Worm (Caenorhabditis elegans): ENCODE results near the gene pqn-41.

Gene pqn-41

DNA sequence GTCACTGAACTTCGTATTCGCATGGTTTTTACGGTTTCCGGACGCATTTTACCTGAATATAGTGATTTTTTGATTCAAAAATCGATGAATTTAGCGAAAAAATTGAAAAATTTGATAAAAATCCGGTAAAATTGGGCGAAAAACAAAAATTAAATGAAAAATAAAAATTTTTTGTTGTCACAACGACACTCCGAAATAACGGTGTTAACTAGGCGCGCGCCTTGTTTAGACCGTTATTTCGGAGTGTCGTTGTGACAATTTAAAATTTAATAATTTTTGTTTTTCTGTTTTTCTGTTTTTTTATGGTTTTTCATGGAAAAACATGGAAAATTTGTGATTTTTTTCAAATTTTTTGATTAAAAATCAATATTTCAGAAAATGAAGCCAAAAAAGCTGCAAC, at the start of gene pqn-41, which contains the start of gene B0524.6:
TSS of gene pqn-41 (plus strand) at position 370 of the 400 bp plus-strand sequence.
TSS of gene B0524.6 (minus strand) at position 52 of the 400 bp plus-strand sequence.
- TF ChIP-seq W03F9.2 (tag; optimal IDR thresholded peaks at IDR 0.05) (peak; percentile 86), him-1 (tag; optimal IDR thresholded peaks at IDR 0.05) (no peak)

DNA sequence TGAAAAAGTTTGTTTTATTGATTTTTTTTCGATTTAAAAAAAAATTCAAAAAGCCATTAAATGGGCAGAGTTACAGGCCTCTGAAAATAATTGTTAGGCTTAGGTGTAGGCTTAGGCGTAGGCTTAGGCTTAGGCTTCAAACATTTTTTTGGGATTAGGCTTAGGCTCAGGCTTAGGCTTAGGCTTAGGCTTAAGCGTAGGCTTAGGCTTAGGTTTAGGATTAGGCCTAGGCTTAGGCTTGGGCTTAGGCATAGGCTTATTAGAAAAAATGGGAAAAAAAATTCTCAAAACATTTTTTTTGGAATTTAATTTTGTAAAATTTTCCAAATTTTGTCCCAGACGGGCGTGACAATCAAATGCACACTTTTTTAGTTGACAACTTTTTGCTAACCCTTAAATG, 49.6 kb upstream of the pqn-41 start:
- TF ChIP-seq him-1 (tag; optimal IDR thresholded peaks at IDR 0.05) (no peak), dao-5 (tag; optimal IDR thresholded peaks at IDR 0.05) (no peak), W03F9.2 (tag; optimal IDR thresholded peaks at IDR 0.05) (no peak)

DNA sequence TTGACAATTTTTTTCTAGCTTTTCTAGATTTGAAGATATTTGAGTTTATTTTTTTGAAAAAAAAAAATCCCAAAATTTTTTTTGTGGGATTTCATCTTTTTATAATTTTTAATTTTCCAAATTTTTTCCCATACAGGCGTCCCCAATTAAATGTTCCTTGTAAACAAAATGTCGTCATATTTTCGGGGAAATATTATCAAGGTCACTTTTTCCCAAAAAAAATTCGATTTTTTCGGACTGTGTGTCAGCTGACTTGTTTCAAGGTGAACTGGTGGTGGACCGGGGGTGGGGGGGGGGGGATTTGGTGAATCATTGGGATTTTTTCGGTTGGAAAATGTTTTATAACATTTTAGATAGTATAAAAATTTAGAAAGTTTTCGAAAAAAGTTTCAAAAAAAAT, 49.1 kb upstream of the pqn-41 start:
- TF ChIP-seq W03F9.2 (tag; optimal IDR thresholded peaks at IDR 0.05) (no peak), him-1 (tag; optimal IDR thresholded peaks at IDR 0.05) (no peak), dao-5 (tag; optimal IDR thresholded peaks at IDR 0.05) (no peak)

ce11 chrIII:1859532-1859931, 46.2 kb upstream of the pqn-41 start, which contains the start of gene ddp-1:
ddp-1 (plus strand) TSS chrIII:1859888.
- peak; percentile 96 for TF ChIP-seq W03F9.2 (tag; optimal IDR thresholded peaks at IDR 0.05)
- TF ChIP-seq dao-5 (tag; optimal IDR thresholded peaks at IDR 0.05), result no peak
- TF ChIP-seq him-1 (tag; optimal IDR thresholded peaks at IDR 0.05), result peak; percentile 80

DNA sequence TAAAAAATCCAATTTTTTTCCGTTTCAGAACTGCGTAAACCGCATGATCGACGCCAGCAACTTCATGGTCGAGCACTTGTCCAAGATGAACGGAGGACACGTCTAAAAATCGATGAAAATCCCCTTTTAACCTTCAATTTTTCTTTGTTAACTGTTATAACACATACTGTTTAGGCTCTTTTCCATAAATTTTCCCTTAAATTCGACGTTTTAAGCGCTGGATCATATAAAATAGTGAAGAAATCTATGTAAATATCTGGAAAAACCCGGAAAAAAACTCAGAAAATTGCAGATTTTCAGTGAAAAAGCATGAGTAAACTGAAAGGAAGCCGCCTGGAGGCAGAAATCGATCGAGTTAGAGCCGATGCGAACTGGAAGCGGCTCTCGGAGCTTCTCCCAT, 45.6 kb upstream of the pqn-41 start, which contains the start of gene ttc-7:
TSS of gene ttc-7 (plus strand) at position 301 of the 400 bp plus-strand sequence.
- TF ChIP-seq him-1 (tag; optimal IDR thresholded peaks at IDR 0.05) (no peak), W03F9.2 (tag; optimal IDR thresholded peaks at IDR 0.05) (no peak), dao-5 (tag; optimal IDR thresholded peaks at IDR 0.05) (no peak)

- TF ChIP-seq dao-5 (tag; optimal IDR thresholded peaks at IDR 0.05) (no peak), W03F9.2 (tag; optimal IDR thresholded peaks at IDR 0.05) (no peak), him-1 (tag; optimal IDR thresholded peaks at IDR 0.05) (no peak)
These were observed 29.4 kb upstream of the pqn-41 start for ce11 chrIII:1876267-1876865.

ce11 chrIII:1877189-1877588, 28.6 kb upstream of the pqn-41 start:
- TF ChIP-seq him-1 (tag; optimal IDR thresholded peaks at IDR 0.05) (no peak), dao-5 (tag; optimal IDR thresholded peaks at IDR 0.05) (no peak), W03F9.2 (tag; optimal IDR thresholded peaks at IDR 0.05) (no peak)

DNA sequence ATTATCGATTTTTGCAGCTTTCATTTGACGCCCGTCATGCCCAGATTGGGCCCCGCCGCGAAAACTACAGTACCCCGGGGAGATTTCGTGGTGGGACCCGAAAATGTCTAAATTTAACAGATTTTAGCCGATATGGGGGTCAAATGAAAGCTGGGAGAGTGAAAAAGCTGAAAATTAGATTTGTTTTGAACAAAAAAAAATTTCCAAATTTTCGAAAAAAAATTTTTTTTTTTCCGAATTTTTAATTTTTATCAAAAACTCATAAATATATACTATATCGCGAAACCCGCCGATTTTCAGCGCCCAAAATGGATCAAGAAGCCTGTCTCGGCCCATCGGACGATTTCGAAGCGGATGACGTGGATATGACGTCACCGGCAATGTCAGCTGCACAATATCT, 27.7 kb upstream of the pqn-41 start, which contains the start of gene smi-1:
TSS of gene smi-1 (plus strand) at position 301 of the 400 bp plus-strand sequence.
- no peak for TF ChIP-seq him-1 (tag; optimal IDR thresholded peaks at IDR 0.05)
- TF ChIP-seq dao-5 (tag; optimal IDR thresholded peaks at IDR 0.05), result no peak
- no peak for TF ChIP-seq W03F9.2 (tag; optimal IDR thresholded peaks at IDR 0.05)

ce11 chrIII:1878918-1879317, 26.8 kb upstream of the pqn-41 start:
- TF ChIP-seq him-1 (tag; optimal IDR thresholded peaks at IDR 0.05) (no peak), W03F9.2 (tag; optimal IDR thresholded peaks at IDR 0.05) (no peak), dao-5 (tag; optimal IDR thresholded peaks at IDR 0.05) (no peak)

- TF ChIP-seq dao-5 (tag; optimal IDR thresholded peaks at IDR 0.05) (no peak), him-1 (tag; optimal IDR thresholded peaks at IDR 0.05) (no peak), W03F9.2 (tag; optimal IDR thresholded peaks at IDR 0.05) (no peak)
These were observed 25.5 kb upstream of the pqn-41 start for ce11 chrIII:1880221-1880620.

ce11 chrIII:1882678-1883077, 23.1 kb upstream of the pqn-41 start:
- TF ChIP-seq dao-5 (tag; optimal IDR thresholded peaks at IDR 0.05) (no peak), him-1 (tag; optimal IDR thresholded peaks at IDR 0.05) (no peak), W03F9.2 (tag; optimal IDR thresholded peaks at IDR 0.05) (no peak)

- TF ChIP-seq W03F9.2 (tag; optimal IDR thresholded peaks at IDR 0.05) (no peak), him-1 (tag; optimal IDR thresholded peaks at IDR 0.05) (no peak), dao-5 (tag; optimal IDR thresholded peaks at IDR 0.05) (no peak)
These were observed 18.8 kb upstream of the pqn-41 start for ce11 chrIII:1886914-1887313.

DNA sequence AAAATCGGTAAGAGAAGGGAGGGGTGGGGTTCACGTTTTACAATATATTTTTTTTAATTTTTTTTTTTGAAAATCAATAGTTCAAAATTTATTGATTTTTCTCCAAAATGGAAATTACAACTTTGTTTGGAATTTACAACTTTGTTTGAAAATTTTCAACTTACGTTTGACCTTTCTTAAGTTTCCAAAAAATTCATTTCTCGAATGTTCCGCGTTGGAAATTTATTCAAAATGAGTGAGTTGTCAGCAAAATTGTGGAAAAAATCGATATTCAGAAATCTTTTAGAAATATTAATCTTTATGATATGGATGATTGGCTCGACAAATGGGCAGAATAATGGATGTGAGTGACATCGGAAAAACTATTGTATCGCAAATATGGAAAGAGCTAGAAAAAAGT, 18.4 kb upstream of the pqn-41 start, which contains the start of gene B0524.3:
TSS of gene B0524.3 (plus strand) at position 301 of the 400 bp plus-strand sequence.
- TF ChIP-seq W03F9.2 (tag; optimal IDR thresholded peaks at IDR 0.05), result no peak

DNA sequence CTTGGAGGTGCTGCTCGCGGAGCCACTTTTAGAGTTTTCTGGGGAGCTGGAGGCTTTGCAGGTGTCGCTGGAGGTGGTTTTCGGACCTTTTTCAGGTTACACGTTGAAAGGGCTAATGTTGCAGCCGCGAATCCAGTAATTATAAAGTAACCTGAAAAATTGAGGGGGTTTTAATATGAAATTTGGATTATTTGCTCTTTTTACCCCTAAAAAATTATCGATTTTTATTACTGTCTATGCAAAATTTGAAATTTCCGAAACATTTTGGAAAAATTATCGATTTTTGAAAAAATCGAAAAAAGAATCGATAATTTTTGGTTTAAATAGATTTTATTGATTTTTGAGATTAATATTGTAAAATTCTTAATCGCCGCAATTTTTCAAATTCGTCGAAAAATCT, 12.4 kb upstream of the pqn-41 start:
- TF ChIP-seq dao-5 (tag; optimal IDR thresholded peaks at IDR 0.05), result no peak
- no peak for TF ChIP-seq him-1 (tag; optimal IDR thresholded peaks at IDR 0.05)
- no peak for TF ChIP-seq W03F9.2 (tag; optimal IDR thresholded peaks at IDR 0.05)

DNA sequence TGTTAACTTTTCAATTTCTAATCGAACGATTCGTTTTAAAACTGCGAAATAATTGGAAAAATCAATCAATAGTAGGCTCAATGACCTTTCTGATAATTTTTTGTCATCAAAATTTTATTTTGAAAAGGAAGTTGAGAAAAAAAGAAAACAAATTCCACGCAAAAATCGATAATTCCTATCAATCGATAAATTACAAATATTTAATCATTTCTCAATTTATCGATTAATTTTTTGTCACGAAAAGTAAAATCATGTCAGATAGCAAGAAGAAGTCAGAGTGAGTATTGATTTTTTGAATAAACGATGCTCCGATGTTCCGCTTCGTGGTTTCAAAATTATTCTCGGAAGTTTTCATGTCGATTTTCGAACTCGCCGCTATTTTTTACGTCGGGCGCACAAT, 11.9 kb upstream of the pqn-41 start, which contains the start of the genes B0524.5 and B0524.2:
TSS of gene B0524.5 (minus strand) at position 40 of the 400 bp plus-strand sequence.
TSS of gene B0524.2 (plus strand) at position 207 of the 400 bp plus-strand sequence.
- no peak for TF ChIP-seq dao-5 (tag; optimal IDR thresholded peaks at IDR 0.05)
- TF ChIP-seq W03F9.2 (tag; optimal IDR thresholded peaks at IDR 0.05), result no peak
- no peak for TF ChIP-seq him-1 (tag; optimal IDR thresholded peaks at IDR 0.05)
